Fruit fly (Drosophila melanogaster) whole organism, embryonic: ENCODE results near the gene Dhc93AB.
A peak's percentile ranks its signal among the peaks of the same experiment; 100 is the strongest.

ENCODE experiments used
- Atf6 ChIP-seq: fragments of 200-800 bp; sonication (Bioruptor generic); IDR thresholded peaks from 2 replicates; pipeline ENCODE4 v1.3.6; 2022; ENCODE audit warnings: missing biosample characterization, missing genetic modification characterization
- Awh ChIP-seq: fragments of 200-800 bp; sonication (Bioruptor generic); IDR thresholded peaks from 2 replicates; pipeline ENCODE4, ENCODE4 v1.3.6; 2022; ENCODE audit warnings: missing biosample characterization, missing genetic modification characterization
- CG10321 ChIP-seq: fragments of 200-800 bp; sonication (Bioruptor generic); IDR thresholded peaks from 2 replicates; pipeline ENCODE4 v1.3.6; 2022; ENCODE audit warnings: missing biosample characterization, missing genetic modification characterization
- CG11398 ChIP-seq: fragments of 200-800 bp; sonication (Bioruptor generic); optimal IDR thresholded peaks from 2 replicates; lab custom pipeline; 2016; ENCODE audit warnings: missing biosample characterization, missing genetic modification characterization
- CG14014 ChIP-seq: fragments of 200-800 bp; sonication (Bioruptor generic); IDR thresholded peaks from 2 replicates; pipeline ENCODE4 v1.3.6; 2022; ENCODE audit warnings: missing biosample characterization, missing genetic modification characterization
- CG14710 ChIP-seq: fragments of 200-800 bp; sonication (Bioruptor generic); optimal IDR thresholded peaks from 3 replicates; lab custom pipeline; 2019; ENCODE audit warnings: missing biosample characterization, mild to moderate bottlenecking, missing genetic modification characterization, moderate library complexity
- CG16813 ChIP-seq: fragments of 200-800 bp; sonication (Bioruptor generic); IDR thresholded peaks from 3 replicates; pipeline ENCODE4 v1.3.6; 2022; ENCODE audit warnings: missing biosample characterization, missing genetic modification characterization; ENCODE audit not compliant: partially characterized antibody
- CG17912 ChIP-seq: fragments of 200-800 bp; sonication (Bioruptor generic); optimal IDR thresholded peaks from 2 replicates; lab custom pipeline; 2018; ENCODE audit warnings: missing biosample characterization, mild to moderate bottlenecking, missing genetic modification characterization
- CG18262 ChIP-seq: fragments of 200-800 bp; optimal IDR thresholded peaks from 3 replicates; lab custom pipeline; 2019; ENCODE audit warnings: missing biosample characterization, mild to moderate bottlenecking, missing genetic modification characterization, moderate library complexity
- CG1832 ChIP-seq: fragments of 200-800 bp; sonication (Bioruptor generic); optimal IDR thresholded peaks from 2 replicates; lab custom pipeline; 2017; ENCODE audit warnings: missing biosample characterization, mild to moderate bottlenecking, missing genetic modification characterization, inconsistent platforms
- CG2199 ChIP-seq: fragments of 200-800 bp; sonication (Bioruptor generic); IDR thresholded peaks from 3 replicates; pipeline ENCODE4 v1.3.6; 2022; ENCODE audit warnings: missing biosample characterization, missing genetic modification characterization
- CG32767 ChIP-seq: fragments of 200-800 bp; sonication (Bioruptor generic); IDR thresholded peaks from 2 replicates; pipeline ENCODE4 v1.3.6; 2022; ENCODE audit warnings: missing biosample characterization, missing genetic modification characterization
- CG3847 ChIP-seq: fragments of 200-800 bp; sonication (Bioruptor generic); IDR thresholded peaks from 2 replicates; pipeline ENCODE4 v1.3.6; 2022; ENCODE audit warnings: missing biosample characterization, missing genetic modification characterization
- CG8765 ChIP-seq: fragments of 200-800 bp; sonication (Bioruptor generic); IDR thresholded peaks from 2 replicates; pipeline ENCODE4 v1.3.6; 2022; ENCODE audit warnings: missing biosample characterization, missing genetic modification characterization
- CG9437 ChIP-seq: fragments of 200-800 bp; sonication (Bioruptor generic); optimal IDR thresholded peaks from 2 replicates; lab custom pipeline; 2018; ENCODE audit warnings: missing biosample characterization, mild to moderate bottlenecking, missing genetic modification characterization
- CkIIα-i1 ChIP-seq: fragments of 200-800 bp; sonication (Bioruptor generic); IDR thresholded peaks from 2 replicates; pipeline ENCODE4 v1.3.6; 2022; ENCODE audit warnings: missing biosample characterization, missing genetic modification characterization
- Dad ChIP-seq: fragments of 200-800 bp; sonication (Bioruptor generic); optimal IDR thresholded peaks from 3 replicates; lab custom pipeline; 2016; ENCODE audit warnings: missing biosample characterization, missing genetic modification characterization
- Dbx ChIP-seq: fragments of 200-800 bp; sonication (Bioruptor generic); IDR thresholded peaks from 3 replicates; pipeline ENCODE4 v1.3.6; 2022; ENCODE audit warnings: missing biosample characterization, missing genetic modification characterization
- Doc2 ChIP-seq: fragments of 200-800 bp; sonication (Bioruptor generic); IDR thresholded peaks from 2 replicates; pipeline ENCODE4 v1.3.6; 2022; ENCODE audit warnings: missing biosample characterization, missing genetic modification characterization
- GATAe ChIP-seq: fragments of 200-800 bp; sonication (Bioruptor generic); conservative IDR thresholded peaks from 2 replicates; pipeline ENCODE4 v1.3.6; 2022; ENCODE audit warnings: missing biosample characterization, missing genetic modification characterization
- Hr3 ChIP-seq: fragments of 200-800 bp; sonication (Bioruptor generic); optimal IDR thresholded peaks from 3 replicates; lab custom pipeline; 2016; ENCODE audit warnings: missing biosample characterization, missing genetic modification characterization
- Scr ChIP-seq: fragments of 200-800 bp; sonication (Bioruptor generic); IDR thresholded peaks from 2 replicates; pipeline ENCODE4 v1.3.6; 2022; ENCODE audit warnings: missing biosample characterization, missing genetic modification characterization; ENCODE audit not compliant: partially characterized antibody
- Taf1 ChIP-seq: fragments of 200-800 bp; sonication (Bioruptor generic); IDR thresholded peaks from 2 replicates; pipeline ENCODE4 v1.3.6; 2022; ENCODE audit warnings: missing biosample characterization, missing genetic modification characterization
- al ChIP-seq: fragments of 200-800 bp; sonication (Bioruptor generic); IDR thresholded peaks from 2 replicates; pipeline ENCODE4 v1.3.6; 2022; ENCODE audit warnings: missing biosample characterization, missing genetic modification characterization
- ara ChIP-seq: fragments of 200-800 bp; sonication (Bioruptor generic); IDR thresholded peaks from 2 replicates; pipeline ENCODE4 v1.3.6; 2022; ENCODE audit warnings: missing biosample characterization, missing genetic modification characterization
- bbx ChIP-seq: fragments of 200-800 bp; sonication (Bioruptor generic); IDR thresholded peaks from 2 replicates; pipeline ENCODE4 v1.3.6; 2022; ENCODE audit warnings: missing biosample characterization, missing genetic modification characterization; ENCODE audit not compliant: partially characterized antibody
- dm ChIP-seq: fragments of 200-800 bp; sonication (Bioruptor generic); optimal IDR thresholded peaks from 3 replicates; lab custom pipeline; 2016; ENCODE audit warnings: missing biosample characterization, missing genetic modification characterization
- emc ChIP-seq: fragments of 200-800 bp; sonication (Bioruptor generic); optimal IDR thresholded peaks from 2 replicates; lab custom pipeline; 2016; ENCODE audit warnings: missing biosample characterization, missing genetic modification characterization
- grau ChIP-seq: fragments of 200-800 bp; optimal IDR thresholded peaks from 3 replicates; lab custom pipeline; 2019; ENCODE audit warnings: missing biosample characterization, mild to moderate bottlenecking, missing genetic modification characterization, moderate library complexity
- gsb ChIP-seq: fragments of 200-800 bp; sonication (Bioruptor generic); IDR thresholded peaks from 2 replicates; pipeline ENCODE4 v1.3.6; 2022; ENCODE audit warnings: missing biosample characterization, missing genetic modification characterization
- jigr1 ChIP-seq: fragments of 200-800 bp; sonication (Bioruptor generic); IDR thresholded peaks from 3 replicates; pipeline ENCODE4 v1.3.6; 2022; ENCODE audit warnings: missing biosample characterization, missing genetic modification characterization
- kah ChIP-seq: fragments of 200-800 bp; sonication (Bioruptor generic); optimal IDR thresholded peaks from 2 replicates; lab custom pipeline; 2018; ENCODE audit warnings: missing biosample characterization, mild to moderate bottlenecking, missing genetic modification characterization
- luna ChIP-seq: fragments of 200-800 bp; sonication (Bioruptor generic); optimal IDR thresholded peaks from 2 replicates; lab custom pipeline; 2016; ENCODE audit warnings: missing biosample characterization, missing genetic modification characterization
- nerfin-2 ChIP-seq: fragments of 200-800 bp; sonication (Bioruptor generic); IDR thresholded peaks from 2 replicates; pipeline ENCODE4 v1.3.6; 2022; ENCODE audit warnings: missing biosample characterization, missing genetic modification characterization; ENCODE audit not compliant: partially characterized antibody
- pnt ChIP-seq: fragments of 200-800 bp; sonication (Bioruptor generic); optimal IDR thresholded peaks from 3 replicates; lab custom pipeline; 2016; ENCODE audit warnings: missing biosample characterization, missing genetic modification characterization
- pros ChIP-seq: fragments of 200-800 bp; sonication (Bioruptor generic); optimal IDR thresholded peaks from 3 replicates; lab custom pipeline; 2019; ENCODE audit warnings: missing biosample characterization, mild to moderate bottlenecking, missing genetic modification characterization, moderate library complexity
- pum ChIP-seq: fragments of 200-800 bp; sonication (Bioruptor generic); optimal IDR thresholded peaks from 2 replicates; lab custom pipeline; 2016; ENCODE audit warnings: missing biosample characterization, missing genetic modification characterization
- ro ChIP-seq: fragments of 200-800 bp; sonication (Bioruptor generic); IDR thresholded peaks from 2 replicates; pipeline ENCODE4 v1.3.6; 2022; ENCODE audit warnings: missing biosample characterization, missing genetic modification characterization
- scrt ChIP-seq: fragments of 200-800 bp; sonication (Bioruptor generic); optimal IDR thresholded peaks from 2 replicates; lab custom pipeline; 2018; ENCODE audit warnings: missing biosample characterization, mild to moderate bottlenecking, missing genetic modification characterization, moderate library complexity
- seq ChIP-seq: fragments of 200-800 bp; sonication (Bioruptor generic); IDR thresholded peaks from 2 replicates; pipeline ENCODE4 v1.3.6; 2022; ENCODE audit warnings: missing biosample characterization, missing genetic modification characterization
- tap ChIP-seq: fragments of 200-800 bp; optimal IDR thresholded peaks from 3 replicates; lab custom pipeline; 2019; ENCODE audit warnings: missing biosample characterization, mild to moderate bottlenecking, missing genetic modification characterization, moderate library complexity
- twi ChIP-seq: fragments of 200-800 bp; optimal IDR thresholded peaks from 2 replicates; lab custom pipeline; 2019; ENCODE audit warnings: missing biosample characterization, mild to moderate bottlenecking, missing genetic modification characterization, moderate library complexity
- vfl ChIP-seq: fragments of 200-800 bp; sonication (Bioruptor generic); optimal IDR thresholded peaks from 2 replicates; lab custom pipeline; 2016; ENCODE audit warnings: missing biosample characterization, missing genetic modification characterization
- wek ChIP-seq: fragments of 200-800 bp; sonication (Bioruptor generic); optimal IDR thresholded peaks from 3 replicates; lab custom pipeline; 2018; ENCODE audit warnings: missing biosample characterization, mild to moderate bottlenecking, missing genetic modification characterization, moderate library complexity

The Dhc93AB gene

DNA sequence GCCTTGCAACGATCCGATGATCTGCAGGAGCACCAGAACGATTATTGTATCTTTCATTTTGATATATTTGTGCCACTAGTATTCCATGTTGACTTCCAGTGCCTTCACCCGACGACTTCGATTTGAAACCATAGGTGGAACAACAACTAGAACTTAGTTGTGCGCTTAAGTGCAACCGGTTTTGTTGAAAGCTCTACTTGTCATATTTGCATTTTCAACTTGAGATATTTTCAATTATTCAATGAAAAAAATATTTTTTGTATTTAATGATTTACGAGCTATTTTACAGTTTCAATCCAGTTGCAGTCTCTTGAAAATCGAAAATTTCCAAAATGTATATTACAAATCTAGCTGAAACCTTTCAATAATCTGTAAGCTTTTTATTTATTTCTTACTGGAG lies 4.6 kb upstream of the Dhc93AB start, which contains the start of gene CG31207:
Gene CG31207 (minus strand): TSS at position 101 of the 400 bp plus-strand sequence.
- TF ChIP-seq al (GFP tag; lab: Robert Waterston, UW) (no peak), pum (GFP tag; lab: Kevin White, UChicago) (no peak), ara (GFP tag; lab: Robert Waterston, UW) (no peak), GATAe (GFP tag; lab: Robert Waterston, UW) (no peak), Taf1 (no peak), CG2199 (no peak), twi (tag; lab: Kevin White, UChicago) (no peak), pnt (GFP tag; lab: Kevin White, UChicago) (no peak), grau (tag; lab: Kevin White, UChicago) (no peak), Hr3 (GFP tag; lab: Kevin White, UChicago) (no peak), jigr1 (GFP tag; lab: Robert Waterston, UW) (no peak), emc (GFP tag; lab: Kevin White, UChicago) (no peak), gsb (GFP tag; lab: Robert Waterston, UW) (no peak), CG17912 (GFP tag; lab: Kevin White, UChicago) (no peak), CG18262 (no peak), Scr (GFP tag; lab: Robert Waterston, UW) (no peak), CG3847 (GFP tag; lab: Robert Waterston, UW) (no peak), CG9437 (GFP tag; lab: Kevin White, UChicago) (no peak), Dad (GFP tag; lab: Kevin White, UChicago) (no peak), seq (GFP tag; lab: Robert Waterston, UW) (no peak)

DNA sequence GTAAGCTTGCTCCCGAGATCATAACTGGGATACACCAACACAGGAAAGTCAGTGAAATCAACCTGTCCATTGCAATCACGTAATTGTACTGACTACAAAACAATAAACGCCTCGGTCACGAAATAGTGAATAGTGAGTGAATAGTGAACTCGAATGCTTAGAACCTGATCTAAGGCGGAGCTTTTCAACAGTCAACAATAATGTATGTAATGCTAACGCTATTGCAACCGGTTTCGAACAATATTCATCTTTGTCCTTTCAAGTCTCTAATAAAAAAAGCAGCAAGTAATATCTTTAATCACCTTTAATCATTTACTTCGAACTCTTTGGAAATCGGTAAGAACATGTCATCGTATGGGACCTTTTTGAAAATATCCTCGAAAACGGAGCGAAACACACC lies 3.4 kb upstream of the Dhc93AB start, which contains the start of gene CG31189:
Gene CG31189 (minus strand): TSS at position 101 of the 400 bp plus-strand sequence.
- TF ChIP-seq Dbx (GFP tag; lab: Robert Waterston, UW) (no peak), CG10321 (GFP tag; lab: Robert Waterston, UW) (no peak), dm (GFP tag; lab: Kevin White, UChicago) (no peak), CG1832 (GFP tag; lab: Kevin White, UChicago) (no peak), pros (GFP tag; lab: Kevin White, UChicago) (no peak), Atf6 (no peak), tap (tag; lab: Kevin White, UChicago) (no peak), CG14014 (GFP tag; lab: Robert Waterston, UW) (no peak), luna (GFP tag; lab: Kevin White, UChicago) (no peak), CkIIα-i1 (no peak), Scr (GFP tag; lab: Robert Waterston, UW) (no peak)

DNA sequence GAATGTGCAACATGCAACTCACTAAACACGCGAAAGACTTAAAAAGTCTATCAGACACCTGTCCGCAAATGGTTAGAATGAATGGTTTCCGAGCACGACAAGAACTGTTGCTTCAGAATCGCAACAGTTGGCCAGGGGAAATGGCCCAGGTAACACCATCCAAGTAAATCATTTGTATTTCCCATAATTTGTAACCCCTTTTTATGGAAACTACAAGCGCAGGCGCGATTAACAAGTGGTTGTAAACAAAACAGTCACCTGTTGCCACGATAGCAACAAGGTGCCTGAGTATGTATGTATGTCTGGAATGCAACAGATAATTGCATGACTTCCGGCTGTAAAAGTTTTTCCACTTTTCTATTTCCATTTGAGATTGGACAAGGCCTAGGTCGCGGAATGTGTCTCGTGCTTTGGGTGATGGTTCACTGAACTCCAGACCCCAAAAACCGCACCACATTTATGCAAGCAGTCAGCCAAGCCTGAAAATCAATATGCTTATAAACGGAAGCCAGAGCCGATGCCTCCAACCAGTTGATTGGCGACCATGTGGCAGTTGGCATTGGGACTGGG lies 1.3 kb upstream of the Dhc93AB start, which contains the start of gene CG12278:
Gene CG12278 (plus strand): TSS at position 520 of the 570 bp plus-strand sequence.
- TF ChIP-seq CG11398 (GFP tag; lab: Kevin White, UChicago) (no peak), CG16813 (GFP tag; lab: Robert Waterston, UW) (no peak), kah (GFP tag; lab: Kevin White, UChicago) (peak; percentile 37), CG8765 (GFP tag; lab: Robert Waterston, UW) (no peak), wek (GFP tag; lab: Kevin White, UChicago) (no peak), CG14710 (tag; lab: Kevin White, UChicago) (no peak), Awh (GFP tag; lab: Robert Waterston, UW) (no peak), nerfin-2 (GFP tag; lab: Robert Waterston, UW) (no peak), CG32767 (GFP tag; lab: Robert Waterston, UW) (no peak), vfl (no peak), luna (GFP tag; lab: Kevin White, UChicago) (no peak), scrt (GFP tag; lab: Kevin White, UChicago) (peak; percentile 99), Doc2 (GFP tag; lab: Robert Waterston, UW) (no peak), bbx (GFP tag; lab: Robert Waterston, UW) (no peak), ro (no peak)
